Worm (Caenorhabditis elegans) whole organism, L2 larva: Measurements from ENCODE around the gene W02B12.16.

ENCODE experiments used
- ama-1 ChIP-seq: fragments of 150-350 bp; optimal IDR thresholded peaks from 2 replicates; lab custom pipeline; 2018; ENCODE audit warnings: inconsistent platforms
- egl-27 ChIP-seq: sonication (generic microtip); optimal IDR thresholded peaks from 3 replicates; lab custom pipeline; 2017; ENCODE audit warnings: missing biosample characterization, missing genetic modification reagents, missing genetic modification characterization
- gmeb-1 ChIP-seq: fragments of 150-350 bp; optimal IDR thresholded peaks from 2 replicates; lab custom pipeline; 2014; ENCODE audit warnings: missing biosample characterization, missing genetic modification characterization
- nhr-77 ChIP-seq: fragments of 150-350 bp; optimal IDR thresholded peaks from 2 replicates; lab custom pipeline; 2014; ENCODE audit warnings: missing biosample characterization, missing genetic modification characterization
- snpc-4 ChIP-seq: fragments of 150-350 bp; optimal IDR thresholded peaks from 2 replicates; lab custom pipeline; 2014; ENCODE audit warnings: missing biosample characterization, missing genetic modification characterization
- unc-39 ChIP-seq: fragments of 150-350 bp; optimal IDR thresholded peaks from 2 replicates; lab custom pipeline; 2014; ENCODE audit warnings: missing biosample characterization, missing genetic modification characterization
- unc-55 ChIP-seq: fragments of 150-350 bp; sonication (generic microtip); optimal IDR thresholded peaks from 3 replicates; lab custom pipeline; 2014; ENCODE audit warnings: missing biosample characterization, missing genetic modification reagents, missing genetic modification characterization
- unc-62 ChIP-seq: fragments of 150-350 bp; optimal IDR thresholded peaks from 2 replicates; lab custom pipeline; 2014; ENCODE audit warnings: missing biosample characterization, missing genetic modification reagents, missing genetic modification characterization

ce11 chrII:11521300-11521699 is 45.0 kb upstream of the W02B12.16 start, which contains the start of gene Y62F5A.10:
- TF ChIP-seq unc-62 (GFP tag; lab: Kevin White, UChicago) (no peak), unc-55 (GFP tag; lab: Kevin White, UChicago) (no peak), ama-1 (lab: Kevin White, UChicago) (no peak), gmeb-1 (tag; lab: Kevin White, UChicago) (no peak), unc-39 (tag; lab: Kevin White, UChicago) (no peak), egl-27 (tag; lab: Kevin White, UChicago) (no peak), nhr-77 (tag; lab: Kevin White, UChicago) (no peak), snpc-4 (tag; lab: Kevin White, UChicago) (no peak)
